Worm (Caenorhabditis elegans): ENCODE measurements around the gene pepm-1.

DNA sequence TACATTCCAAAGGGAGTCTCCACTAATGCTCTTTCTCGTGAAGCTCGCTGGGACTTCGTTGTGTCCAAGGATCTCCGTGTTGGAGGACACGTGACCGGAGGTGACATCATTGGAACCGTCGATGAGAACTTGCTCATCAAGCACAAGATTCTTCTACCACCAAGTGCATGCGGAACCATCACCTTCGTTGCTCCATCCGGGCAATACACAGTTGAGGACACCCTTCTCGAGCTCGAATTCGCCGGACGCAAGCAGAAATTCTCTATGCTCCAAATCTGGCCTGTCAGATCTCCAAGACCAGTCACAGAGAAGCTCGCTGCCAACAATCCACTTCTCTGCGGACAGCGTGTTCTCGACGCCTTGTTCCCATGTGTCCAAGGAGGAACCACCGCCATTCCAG lies 23.1 kb downstream of the pepm-1 start:
- TF ChIP-seq fkh-10 (GFP tag; optimal IDR thresholded peaks at IDR 0.05) (no peak), pha-2 (tag; optimal IDR thresholded peaks at IDR 0.05) (no peak), unc-3 (GFP tag; conservative IDR thresholded peaks at IDR 0.05) (no peak), unc-3 (tag; optimal IDR thresholded peaks at IDR 0.05) (no peak), pha-4 (tag; optimal IDR thresholded peaks at IDR 0.05) (no peak), pat-9 (tag; optimal IDR thresholded peaks at IDR 0.05) (no peak), ets-4 (tag; optimal IDR thresholded peaks at IDR 0.05) (no peak), nfya-1 (tag; optimal IDR thresholded peaks at IDR 0.05) (no peak), hlh-13 (GFP tag; optimal IDR thresholded peaks at IDR 0.05) (no peak)

Measured in whole organism, late embryonic.